Worm (Caenorhabditis elegans) whole organism, L4/young adult: Measurements from ENCODE around the gene C48D5.3.

ENCODE experiments used
- W03F9.2 ChIP-seq: fragments of 150-350 bp; optimal IDR thresholded peaks from 2 replicates; lab custom pipeline; 2014; ENCODE audit warnings: missing biosample characterization, missing genetic modification characterization
- him-1 ChIP-seq: sonication (generic microtip); optimal IDR thresholded peaks from 2 replicates; lab custom pipeline; 2016; ENCODE audit warnings: missing genotype, missing genetic modification reagents, missing genetic modification characterization, missing compliant biosample characterization

DNA sequence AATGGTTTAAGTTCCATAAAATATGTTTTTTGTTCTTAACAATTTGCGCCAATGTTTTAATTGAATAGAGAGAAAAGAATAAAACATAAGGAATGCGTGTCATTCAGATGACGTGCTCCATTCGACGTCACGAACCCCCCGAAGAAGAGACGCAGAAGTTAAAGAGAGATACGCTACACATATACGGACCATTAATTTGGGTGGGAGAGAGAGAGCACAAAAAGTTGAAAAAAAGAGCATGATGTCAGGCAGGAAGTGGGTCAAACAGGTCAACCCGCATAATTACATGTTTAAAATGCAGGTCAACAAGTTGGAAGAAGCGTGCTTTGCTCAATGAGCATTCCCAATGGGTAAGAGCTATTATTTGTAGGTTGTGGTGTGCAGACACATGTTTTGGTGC is 21.3 kb downstream of the C48D5.3 start:
- no peak for TF ChIP-seq him-1 (tag; lab: Kevin White, UChicago)
- no peak for TF ChIP-seq W03F9.2
